Worm (Caenorhabditis elegans): ENCODE results near the gene dpy-9.

Gene dpy-9

ce11 chrIV:275146-275545 lies 16.1 kb upstream of the dpy-9 start:
- TF ChIP-seq nfya-1 (tag; optimal IDR thresholded peaks at IDR 0.05; ENCODE audit: borderline replicate concordance, insufficient read depth) (no peak), nhr-80 (tag; optimal IDR thresholded peaks at IDR 0.05) (peak; percentile 15), snpc-1.3 (tag; optimal IDR thresholded peaks at IDR 0.05; ENCODE audit: insufficient read depth) (no peak)

ce11 chrIV:274185-274584 lies 15.2 kb upstream of the dpy-9 start, which contains the start of gene sma-10:
Gene sma-10 (plus strand): TSS chrIV:274420.
- TF ChIP-seq unc-130 (GFP tag; optimal IDR thresholded peaks at IDR 0.05) (no peak), attf-5 (GFP tag; optimal IDR thresholded peaks at IDR 0.05) (peak; percentile 65), die-1 (tag; optimal IDR thresholded peaks at IDR 0.05) (no peak), dox-1 (GFP tag; IDR thresholded peaks at IDR 0.05) (no peak; the same call in none of the 2 replicates), attf-3 (GFP tag; conservative IDR thresholded peaks at IDR 0.05) (no peak), Y56A3A.18 (GFP tag; IDR thresholded peaks at IDR 0.05) (no peak), nhr-90 (tag; optimal IDR thresholded peaks at IDR 0.05) (no peak), ztf-28 (GFP tag; IDR thresholded peaks at IDR 0.05) (no peak), zfh-2 (GFP tag; conservative IDR thresholded peaks at IDR 0.05) (no peak), lin-40 (tag; optimal IDR thresholded peaks at IDR 0.05) (peak; percentile 55), madf-8 (GFP tag; conservative IDR thresholded peaks at IDR 0.05) (no peak), ceh-58 (GFP tag; IDR thresholded peaks at IDR 0.05) (no peak), hlh-12 (tag; optimal IDR thresholded peaks at IDR 0.05) (no peak), let-607 (tag; optimal IDR thresholded peaks at IDR 0.05) (peak in 1 of 2 experiments; percentile 24), mxl-1 (tag; optimal IDR thresholded peaks at IDR 0.05) (no peak), cebp-2 (GFP tag; IDR thresholded peaks at IDR 0.05) (no peak), lag-1 (GFP tag; IDR thresholded peaks at IDR 0.05) (no peak), Y95B8A.8 (GFP tag; IDR thresholded peaks at IDR 0.05) (no peak), C06A6.2 (GFP tag; conservative IDR thresholded peaks at IDR 0.05) (no peak), egrh-3 (GFP tag; IDR thresholded peaks at IDR 0.05) (no peak), tbp1 (GFP tag; optimal IDR thresholded peaks at IDR 0.05) (peak; percentile 44), nhr-179 (tag; optimal IDR thresholded peaks at IDR 0.05) (no peak), B0035.1 (tag; optimal IDR thresholded peaks at IDR 0.05) (no peak), madf-10 (tag; optimal IDR thresholded peaks at IDR 0.05) (no peak), F22D6.2 (tag; optimal IDR thresholded peaks at IDR 0.05) (no peak), ceh-79 (tag; optimal IDR thresholded peaks at IDR 0.05) (no peak), ztf-18 (tag; optimal IDR thresholded peaks at IDR 0.05) (no peak), lin-35 (GFP tag; optimal IDR thresholded peaks at IDR 0.05) (no peak), F23B12.7 (tag; optimal IDR thresholded peaks at IDR 0.05; ENCODE audit: insufficient read depth) (no peak), mcd-1 (GFP tag; IDR thresholded peaks at IDR 0.05) (no peak), ekl-4 (GFP tag; IDR thresholded peaks at IDR 0.05) (no peak), mel-28 (tag; optimal IDR thresholded peaks at IDR 0.05; ENCODE audit: borderline replicate concordance) (no peak), hmg-1.2 (GFP tag; IDR thresholded peaks at IDR 0.05) (peak; percentile 40; the same call in 1 of the 2 replicates), tbx-9 (tag; optimal IDR thresholded peaks at IDR 0.05; ENCODE audit: borderline replicate concordance) (no peak), madf-6 (GFP tag; IDR thresholded peaks at IDR 0.05) (no peak), him-1 (tag; optimal IDR thresholded peaks at IDR 0.05) (no peak), egl-18 (GFP tag; IDR thresholded peaks at IDR 0.05) (no peak), somi-1 (GFP tag; optimal IDR thresholded peaks at IDR 0.05) (no peak), cebp-1 (GFP tag; IDR thresholded peaks at IDR 0.05) (no peak), cebp-1 (tag; optimal IDR thresholded peaks at IDR 0.05) (no peak), C17E4.6 (GFP tag; IDR thresholded peaks at IDR 0.05) (no peak), nhr-80 (tag; optimal IDR thresholded peaks at IDR 0.05) (peak; percentile 95), snpc-4 (GFP tag; optimal IDR thresholded peaks at IDR 0.05) (no peak), snpc-4 (tag; optimal IDR thresholded peaks at IDR 0.05) (peak in 1 of 4 experiments; percentile 11), lir-1 (GFP tag; conservative IDR thresholded peaks at IDR 0.05) (no peak)

Measured in whole organism, young adult.